Fruit fly (Drosophila melanogaster) whole organism, wandering third instar larva: ENCODE data around the gene CG13003.

Experiments used
- Abd-B ChIP-seq: fragments of >200 bp; optimal IDR thresholded peaks from 2 replicates; lab custom pipeline; 2017; ENCODE audit warnings: missing biosample characterization, missing genetic modification characterization
- CG32264 ChIP-seq: fragments of 200-800 bp; sonication (Bioruptor generic); optimal IDR thresholded peaks from 2 replicates; lab custom pipeline; 2016; ENCODE audit warnings: missing biosample characterization, missing genetic modification characterization
- CG9705 ChIP-seq: fragments of 200-800 bp; sonication (Bioruptor generic); optimal IDR thresholded peaks from 2 replicates; lab custom pipeline; 2018; ENCODE audit warnings: missing biosample characterization, mild to moderate bottlenecking, missing genetic modification characterization
- CrebA ChIP-seq: fragments of 200-800 bp; sonication (Bioruptor generic); optimal IDR thresholded peaks from 2 replicates; lab custom pipeline; 2016; ENCODE audit warnings: missing biosample characterization, mild to moderate bottlenecking, missing genetic modification characterization, borderline replicate concordance
- Dfd ChIP-seq: fragments of >200 bp; optimal IDR thresholded peaks from 2 replicates; lab custom pipeline; 2017; ENCODE audit warnings: missing biosample characterization, missing genetic modification characterization
- Dif ChIP-seq: fragments of 200-275, 200-300 bp; sonication (Bioruptor generic); optimal IDR thresholded peaks from 2 replicates; lab custom pipeline; 2018; ENCODE audit warnings: missing biosample characterization, missing genetic modification characterization; ENCODE audit not compliant: partially characterized antibody
- GATAd ChIP-seq: sonication (Bioruptor generic); optimal IDR thresholded peaks from 2 replicates; lab custom pipeline; 2016; ENCODE audit warnings: missing biosample characterization, missing genetic modification characterization
- HLH106 ChIP-seq: fragments of 200-800 bp; optimal IDR thresholded peaks from 3 replicates; lab custom pipeline; 2019; ENCODE audit warnings: missing biosample characterization, mild to moderate bottlenecking, missing genetic modification characterization, moderate library complexity
- Hnf4 ChIP-seq: fragments of 200-800 bp; sonication (Bioruptor generic); optimal IDR thresholded peaks from 2 replicates; lab custom pipeline; 2016; ENCODE audit warnings: missing biosample characterization, mild to moderate bottlenecking, missing genetic modification characterization
- Hr78 ChIP-seq: fragments of >200 bp; optimal IDR thresholded peaks from 2 replicates; lab custom pipeline; 2017; ENCODE audit warnings: missing biosample characterization, missing genetic modification characterization
- Hr83 ChIP-seq: fragments of 200-300 bp; sonication (Bioruptor generic); optimal IDR thresholded peaks from 2 replicates; lab custom pipeline; 2016; ENCODE audit warnings: missing biosample characterization, mild to moderate bottlenecking, missing genetic modification characterization, moderate library complexity; ENCODE audit not compliant: poor library complexity, severe bottlenecking
- Jra ChIP-seq: sonication (Bioruptor generic); optimal IDR thresholded peaks from 2 replicates; lab custom pipeline; 2016; ENCODE audit warnings: missing biosample characterization, missing genetic modification characterization
- Mio ChIP-seq: sonication (Bioruptor generic); optimal IDR thresholded peaks from 2 replicates; lab custom pipeline; 2016; ENCODE audit warnings: missing biosample characterization, missing genetic modification characterization
- Myc ChIP-seq: fragments of >200 bp; optimal IDR thresholded peaks from 2 replicates; lab custom pipeline; 2017
- N ChIP-seq: fragments of >200 bp; optimal IDR thresholded peaks from 2 replicates; lab custom pipeline; 2018; ENCODE audit warnings: missing biosample characterization, missing external identifiers, missing genetic modification characterization
- OdsH ChIP-seq: fragments of 200-800 bp; sonication (Bioruptor generic); optimal IDR thresholded peaks from 2 replicates; lab custom pipeline; 2016; ENCODE audit warnings: missing biosample characterization, mild to moderate bottlenecking, missing genetic modification characterization
- Rel ChIP-seq, 2 experiments: fragments of 200-800 bp; sonication (Bioruptor generic) in 1 of 2; optimal IDR thresholded peaks; 2 replicates in 1 of 2; 3 replicates in 1 of 2; lab custom pipeline; 2016 to 2019; ENCODE audit warnings: mild to moderate bottlenecking in 2 of 2, missing biosample characterization in 2 of 2, missing genetic modification characterization in 2 of 2, moderate library complexity in 1 of 2
- Sp1 ChIP-seq: fragments of 200-800 bp; sonication (Bioruptor generic); optimal IDR thresholded peaks from 3 replicates; lab custom pipeline; 2019; ENCODE audit warnings: missing biosample characterization, mild to moderate bottlenecking, missing genetic modification characterization, moderate library complexity
- Vsx2 ChIP-seq: fragments of 200-300, 225-300 bp; sonication (Bioruptor generic); optimal IDR thresholded peaks from 2 replicates; lab custom pipeline; 2018; ENCODE audit warnings: missing biosample characterization, missing genetic modification characterization; ENCODE audit not compliant: partially characterized antibody
- br ChIP-seq: fragments of 200-800 bp; sonication (Bioruptor generic); optimal IDR thresholded peaks from 2 replicates; lab custom pipeline; 2016; ENCODE audit warnings: missing biosample characterization, missing genetic modification characterization
- brk ChIP-seq: fragments of 200-800 bp; sonication (Bioruptor generic); optimal IDR thresholded peaks from 2 replicates; lab custom pipeline; 2016; ENCODE audit warnings: missing biosample characterization, mild to moderate bottlenecking, missing genetic modification characterization
- dl ChIP-seq, 2 experiments: fragments of 175-275, 200-275 bp in 1 of 2; fragments of 200-275 bp in 1 of 2; sonication (Bioruptor generic); optimal IDR thresholded peaks; lab custom pipeline; 2018; ENCODE audit warnings: mild to moderate bottlenecking in 2 of 2, missing biosample characterization in 2 of 2, missing genetic modification characterization in 2 of 2, moderate library complexity in 2 of 2; ENCODE audit not compliant: partially characterized antibody in 2 of 2, insufficient read depth in 1 of 2
- dmrt93B ChIP-seq: fragments of 200-800 bp; sonication (Bioruptor generic); optimal IDR thresholded peaks from 2 replicates; lab custom pipeline; 2018; ENCODE audit warnings: missing biosample characterization, mild to moderate bottlenecking, missing genetic modification characterization
- dsf ChIP-seq: sonication (Bioruptor generic); optimal IDR thresholded peaks from 2 replicates; lab custom pipeline; 2016; ENCODE audit warnings: missing biosample characterization, missing genetic modification characterization, borderline replicate concordance
- ey ChIP-seq: fragments of 200-800 bp; sonication (Bioruptor generic); optimal IDR thresholded peaks from 2 replicates; lab custom pipeline; 2016; ENCODE audit warnings: missing biosample characterization, missing genetic modification characterization
- foxo ChIP-seq, 2 experiments: fragments of 200-800 bp; sonication (Bioruptor generic); optimal IDR thresholded peaks; 2 replicates in 1 of 2; 3 replicates in 1 of 2; lab custom pipeline; 2016 to 2017; ENCODE audit warnings: missing biosample characterization in 2 of 2, missing genetic modification characterization in 2 of 2
- fru ChIP-seq: fragments of 200-800 bp; sonication (Bioruptor generic); optimal IDR thresholded peaks from 3 replicates; lab custom pipeline; 2016; ENCODE audit warnings: missing biosample characterization, mild to moderate bottlenecking, missing genetic modification characterization
- h ChIP-seq: fragments of 200-800 bp; sonication (Bioruptor generic); optimal IDR thresholded peaks from 3 replicates; lab custom pipeline; 2016; ENCODE audit warnings: missing biosample characterization, mild to moderate bottlenecking, missing genetic modification characterization
- jim ChIP-seq: fragments of 175-275, 200-325 bp; sonication (Bioruptor generic); optimal IDR thresholded peaks from 2 replicates; lab custom pipeline; 2016; ENCODE audit warnings: missing biosample characterization, mild to moderate bottlenecking, missing genetic modification characterization
- lola ChIP-seq: fragments of >200 bp; optimal IDR thresholded peaks from 2 replicates; lab custom pipeline; 2017; ENCODE audit warnings: missing biosample characterization, missing genetic modification characterization
- pan ChIP-seq: fragments of >200 bp; optimal IDR thresholded peaks from 2 replicates; lab custom pipeline; 2017
- psq ChIP-seq: fragments of 200-800 bp; sonication (Bioruptor generic); optimal IDR thresholded peaks from 3 replicates; lab custom pipeline; 2017; ENCODE audit warnings: missing biosample characterization, mild to moderate bottlenecking, missing genetic modification characterization, moderate library complexity
- rgr ChIP-seq: fragments of 200-800 bp; sonication (Bioruptor generic); optimal IDR thresholded peaks from 3 replicates; lab custom pipeline; 2016; ENCODE audit warnings: missing biosample characterization, mild to moderate bottlenecking, missing genetic modification characterization
- sage ChIP-seq: fragments of 200-800 bp; sonication (Bioruptor generic); optimal IDR thresholded peaks from 2 replicates; lab custom pipeline; 2016; ENCODE audit warnings: missing biosample characterization, mild to moderate bottlenecking, missing genetic modification characterization
- sv ChIP-seq: fragments of 200-800 bp; sonication (Bioruptor generic); optimal IDR thresholded peaks from 3 replicates; lab custom pipeline; 2016; ENCODE audit warnings: missing biosample characterization, missing genetic modification characterization
- tai ChIP-seq: sonication (Bioruptor generic); optimal IDR thresholded peaks from 2 replicates; lab custom pipeline; 2016; ENCODE audit warnings: missing biosample characterization, missing genetic modification characterization
- usp ChIP-seq: fragments of >200 bp; optimal IDR thresholded peaks from 2 replicates; lab custom pipeline; 2017; ENCODE audit warnings: missing biosample characterization, missing genetic modification characterization
- woc ChIP-seq: sonication (Bioruptor generic); optimal IDR thresholded peaks from 2 replicates; lab custom pipeline; 2016; ENCODE audit warnings: missing biosample characterization, mild to moderate bottlenecking, missing genetic modification characterization

Gene CG13003

dm6 chrX:16830081-16830480, 46.3 kb downstream of the CG13003 start:
- TF ChIP-seq N (GFP tag; lab: Kevin White, UChicago), result no peak
- no peak for TF ChIP-seq dsf (GFP tag; lab: Kevin White, UChicago)
- TF ChIP-seq Hr83, result no peak
- no peak for TF ChIP-seq woc (GFP tag; lab: Kevin White, UChicago)
- TF ChIP-seq Sp1 (GFP tag; lab: Kevin White, UChicago), result no peak
- TF ChIP-seq h (GFP tag; lab: Kevin White, UChicago), result no peak
- no peak for TF ChIP-seq dmrt93B (GFP tag; lab: Kevin White, UChicago)
- TF ChIP-seq GATAd, result no peak
- TF ChIP-seq CG9705 (GFP tag; lab: Kevin White, UChicago), result no peak
- TF ChIP-seq sv, result no peak
- TF ChIP-seq OdsH (GFP tag; lab: Kevin White, UChicago), result no peak
- no peak for TF ChIP-seq Hr78 (GFP tag; lab: Kevin White, UChicago)
- no peak for TF ChIP-seq rgr (GFP tag; lab: Kevin White, UChicago)
- no peak for TF ChIP-seq Vsx2
- TF ChIP-seq fru (GFP tag; lab: Kevin White, UChicago), result no peak
- no peak for TF ChIP-seq pan
- TF ChIP-seq foxo (GFP tag; optimal IDR thresholded peaks at IDR 0.05; lab: Kevin White, UChicago), result no peak
- TF ChIP-seq ey (GFP tag; lab: Kevin White, UChicago), result no peak
- no peak for TF ChIP-seq CG32264
- TF ChIP-seq, all 38 proteins: peak for 0

DNA sequence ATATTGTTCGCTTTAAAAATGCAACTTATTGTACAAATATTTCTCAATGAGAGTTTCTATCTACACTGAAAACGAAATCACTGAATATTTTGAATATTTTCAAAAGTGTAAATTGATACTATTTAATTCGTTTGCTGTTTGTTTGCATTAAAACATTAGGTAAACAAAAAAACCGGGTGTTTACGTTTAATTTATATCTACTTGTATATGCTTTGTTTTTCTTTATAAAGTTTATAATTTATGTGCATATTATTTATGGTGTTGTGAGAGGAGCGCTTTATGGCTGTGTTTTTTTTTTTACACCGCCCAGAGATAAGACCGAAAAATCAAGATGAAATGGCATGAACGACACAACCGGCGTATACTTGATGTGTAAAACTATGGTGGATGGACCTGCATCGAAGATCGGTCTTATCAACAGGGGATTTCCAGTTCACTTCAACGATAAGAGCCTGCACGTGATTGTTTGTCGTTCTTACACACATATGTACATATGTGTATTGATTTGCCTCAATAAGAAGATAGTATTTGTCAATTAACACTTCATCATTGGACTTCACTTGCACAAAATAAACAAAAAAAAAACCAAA, 46.8 kb downstream of the CG13003 start:
- peak in 1 of 2 experiments; percentile 4 for TF ChIP-seq foxo (GFP tag; optimal IDR thresholded peaks at IDR 0.05; lab: Kevin White, UChicago)
- TF ChIP-seq OdsH (GFP tag; lab: Kevin White, UChicago), result peak; percentile 12
- no peak for TF ChIP-seq sage (GFP tag; lab: Kevin White, UChicago)
- TF ChIP-seq rgr (GFP tag; lab: Kevin White, UChicago), result peak; percentile 19
- TF ChIP-seq HLH106 (tag; lab: Kevin White, UChicago), result no peak
- no peak for TF ChIP-seq Rel (GFP tag; optimal IDR thresholded peaks at IDR 0.05; lab: Kevin White, UChicago)
- TF ChIP-seq Rel (tag; optimal IDR thresholded peaks at IDR 0.05; lab: Kevin White, UChicago), result peak; percentile 77

DNA sequence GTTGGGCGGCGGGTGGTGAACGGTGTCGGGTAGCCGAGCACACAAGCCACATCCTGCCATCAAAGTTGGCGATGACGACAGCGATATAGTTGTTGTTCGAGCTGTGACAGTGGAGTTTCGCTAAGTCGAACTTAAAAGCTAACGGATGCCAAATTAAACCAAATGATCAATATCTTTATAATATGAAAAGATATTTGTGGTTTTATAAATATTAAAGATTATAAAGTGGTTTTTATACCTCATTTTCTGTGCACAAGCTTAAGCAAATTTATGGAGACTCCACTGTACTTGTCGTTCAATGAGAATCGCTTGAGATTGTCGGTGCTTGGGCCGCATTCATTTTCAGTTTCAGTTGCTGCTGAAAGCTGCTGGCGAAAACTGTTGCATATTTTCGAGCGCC, 54.3 kb downstream of the CG13003 start:
- TF ChIP-seq Hnf4 (peak; percentile 2), OdsH (GFP tag; lab: Kevin White, UChicago) (peak; percentile 21), GATAd (no peak), CG9705 (GFP tag; lab: Kevin White, UChicago) (no peak), Jra (GFP tag; lab: Kevin White, UChicago) (no peak), tai (GFP tag; lab: Kevin White, UChicago) (no peak), lola (GFP tag; lab: Kevin White, UChicago) (no peak), Dfd (GFP tag; lab: Kevin White, UChicago) (no peak), CrebA (GFP tag; lab: Kevin White, UChicago) (no peak), fru (GFP tag; lab: Kevin White, UChicago) (peak; percentile 22), foxo (GFP tag; optimal IDR thresholded peaks at IDR 0.05; lab: Kevin White, UChicago) (peak in 1 of 2 experiments; percentile 34), brk (GFP tag; lab: Kevin White, UChicago) (no peak), dmrt93B (GFP tag; lab: Kevin White, UChicago) (no peak), N (GFP tag; lab: Kevin White, UChicago) (no peak), sv (no peak), rgr (GFP tag; lab: Kevin White, UChicago) (peak; percentile 43), Hr83 (no peak), dsf (GFP tag; lab: Kevin White, UChicago) (no peak), Vsx2 (no peak), Myc (lab: Kevin White, UChicago) (no peak), dl (GFP tag; optimal IDR thresholded peaks at IDR 0.05; lab: Kevin White, UChicago; ENCODE audit: insufficient read depth in 1 of 2, partially characterized antibody in 2 of 2) (no peak), Mio (GFP tag; lab: Kevin White, UChicago) (no peak), CG32264 (no peak), Rel (GFP tag; optimal IDR thresholded peaks at IDR 0.05; lab: Kevin White, UChicago) (no peak), Rel (tag; optimal IDR thresholded peaks at IDR 0.05; lab: Kevin White, UChicago) (no peak), jim (GFP tag; lab: Kevin White, UChicago) (no peak), br (GFP tag; lab: Kevin White, UChicago) (peak; percentile 36), Abd-B (GFP tag; lab: Kevin White, UChicago) (no peak), Hr78 (GFP tag; lab: Kevin White, UChicago) (no peak), HLH106 (tag; lab: Kevin White, UChicago) (peak; percentile 47), Sp1 (GFP tag; lab: Kevin White, UChicago) (peak; percentile 26), pan (no peak), Dif (GFP tag; lab: Kevin White, UChicago) (no peak), usp (no peak), h (GFP tag; lab: Kevin White, UChicago) (peak; percentile 37), psq (peak; percentile 25), woc (GFP tag; lab: Kevin White, UChicago) (no peak), sage (GFP tag; lab: Kevin White, UChicago) (no peak), ey (GFP tag; lab: Kevin White, UChicago) (peak; percentile 24)
